Fruit fly (Drosophila melanogaster): ENCODE measurements around the gene viaf.

DNA sequence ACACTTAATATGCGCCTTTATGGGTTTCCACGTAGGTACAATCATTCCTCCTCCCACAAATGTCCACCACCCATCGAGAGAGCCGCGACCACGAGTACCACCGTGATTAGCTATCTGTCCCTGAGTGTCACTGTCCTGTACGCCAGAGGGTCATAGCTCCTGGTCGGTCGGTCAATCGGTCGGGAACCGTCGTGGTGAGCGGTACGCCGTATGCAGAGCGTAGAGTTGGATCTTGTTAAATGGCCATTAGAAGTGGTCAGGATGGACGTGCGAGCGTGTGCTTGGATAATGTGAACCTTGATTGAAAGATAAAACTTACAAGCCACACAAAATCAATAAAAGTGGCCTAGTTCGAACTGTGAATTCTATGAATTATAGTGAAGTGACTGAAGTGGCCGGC, 8.4 kb downstream of the viaf start, which contains the start of gene CG6938:
- no peak for TF ChIP-seq lz (GFP tag; optimal IDR thresholded peaks at IDR 0.05)
- TF ChIP-seq fkh (GFP tag; optimal IDR thresholded peaks at IDR 0.05): no peak

Measured in whole organism, prepupa.